Fruit fly (Drosophila melanogaster): ENCODE results near the gene CG17597.
A peak's percentile ranks its signal among the peaks of the same experiment; 100 is the strongest.

The CG17597 gene

DNA sequence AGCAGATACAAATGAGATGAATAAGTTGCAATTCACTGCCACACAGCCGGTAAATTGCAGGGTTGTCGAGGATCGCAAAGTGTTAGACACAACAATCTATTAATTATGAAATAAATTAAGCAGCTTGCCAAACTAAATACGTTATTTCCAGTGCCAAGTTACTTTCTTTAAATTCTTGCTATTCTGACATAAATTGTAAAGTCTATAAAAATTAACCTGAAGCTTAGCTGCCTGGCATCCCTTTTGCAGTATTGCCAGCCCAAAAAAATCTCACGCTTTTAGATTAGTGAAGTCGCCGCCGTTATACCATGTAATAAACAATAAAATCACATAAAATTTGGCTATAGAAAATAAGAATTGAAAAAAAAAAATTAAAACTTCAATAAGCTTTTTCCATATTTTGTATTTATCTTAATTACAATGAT is 26.7 kb upstream of the CG17597 start (continued):
- peak; percentile 81 for TF ChIP-seq CG10267 (tag; optimal IDR thresholded peaks at IDR 0.05)
- peak; percentile 69 for TF ChIP-seq CG12104 (GFP tag; optimal IDR thresholded peaks at IDR 0.05)
- TF ChIP-seq jigr1 (GFP tag; IDR thresholded peaks at IDR 0.05): peak; percentile 55; the same call in 2 of the 3 replicates
- peak; percentile 76 for TF ChIP-seq gro (GFP tag; optimal IDR thresholded peaks at IDR 0.05)
- no peak for TF ChIP-seq nau (GFP tag; optimal IDR thresholded peaks at IDR 0.05)
- TF ChIP-seq hth (optimal IDR thresholded peaks at IDR 0.05): no peak
- peak; percentile 87 for TF ChIP-seq Atf-2 (GFP tag; optimal IDR thresholded peaks at IDR 0.05)
- TF ChIP-seq pita (GFP tag; optimal IDR thresholded peaks at IDR 0.05): no peak
- peak; percentile 87 to 93 for TF ChIP-seq chif (GFP tag; optimal IDR thresholded peaks at IDR 0.05)
- TF ChIP-seq Drgx (GFP tag; IDR thresholded peaks at IDR 0.05): peak; percentile 96
- TF ChIP-seq NC2α (GFP tag; optimal IDR thresholded peaks at IDR 0.05): peak; percentile 75
- TF ChIP-seq z (GFP tag; IDR thresholded peaks at IDR 0.05): 0 out of 3 replicates have a peak, but pooled peaks have one; percentile 35
- peak; percentile 95 for TF ChIP-seq CG6813 (GFP tag; optimal IDR thresholded peaks at IDR 0.05)
- TF ChIP-seq CG8359 (GFP tag; optimal IDR thresholded peaks at IDR 0.05; ENCODE audit: borderline replicate concordance): peak; percentile 68
- TF ChIP-seq CG31224 (GFP tag; IDR thresholded peaks at IDR 0.05): peak; percentile 84
- peak; percentile 97 for TF ChIP-seq Med (GFP tag)
- TF ChIP-seq tgo (GFP tag; IDR thresholded peaks at IDR 0.05): peak; percentile 82; the same call in 2 of the 3 replicates
- TF ChIP-seq HLH3B (GFP tag; IDR thresholded peaks at IDR 0.05): peak; percentile 87
- TF ChIP-seq CG10543 (GFP tag; optimal IDR thresholded peaks at IDR 0.05): peak; percentile 89
- TF ChIP-seq slp2 (GFP tag; optimal IDR thresholded peaks at IDR 0.05): peak; percentile 75
- TF ChIP-seq Hmr (GFP tag; optimal IDR thresholded peaks at IDR 0.05): peak; percentile 92
- TF ChIP-seq CG13894 (tag; optimal IDR thresholded peaks at IDR 0.05): peak; percentile 87
- TF ChIP-seq CG30020 (tag; optimal IDR thresholded peaks at IDR 0.05): peak; percentile 52
- TF ChIP-seq crc (GFP tag; optimal IDR thresholded peaks at IDR 0.05): peak; percentile 85
- TF ChIP-seq CG11504 (tag; optimal IDR thresholded peaks at IDR 0.05): peak; percentile 93
- peak; percentile 75 for TF ChIP-seq Hmx (GFP tag; optimal IDR thresholded peaks at IDR 0.05)
- TF ChIP-seq HmgZ (tag; optimal IDR thresholded peaks at IDR 0.05): peak; percentile 94
- peak; percentile 88 for TF ChIP-seq Fer2 (tag; optimal IDR thresholded peaks at IDR 0.05)
- peak; percentile 83 for TF ChIP-seq cato (GFP tag; optimal IDR thresholded peaks at IDR 0.05; ENCODE audit: borderline replicate concordance)
- peak; percentile 92 for TF ChIP-seq B-H2 (GFP tag; optimal IDR thresholded peaks at IDR 0.05)
- no peak for TF ChIP-seq Sin3A (optimal IDR thresholded peaks at IDR 0.05)
- peak; percentile 91 for TF ChIP-seq CG10209 (GFP tag; optimal IDR thresholded peaks at IDR 0.05)
- peak; percentile 90 for TF ChIP-seq CG17361 (GFP tag; IDR thresholded peaks at IDR 0.05)
- TF ChIP-seq Rx (GFP tag; IDR thresholded peaks at IDR 0.05): peak; percentile 86
- TF ChIP-seq CG2678 (tag; optimal IDR thresholded peaks at IDR 0.05): peak; percentile 95
- peak; percentile 77 for TF ChIP-seq dm (GFP tag; optimal IDR thresholded peaks at IDR 0.05)
- TF ChIP-seq fru (optimal IDR thresholded peaks at IDR 0.05): no peak
- TF ChIP-seq MESR4 (GFP tag; optimal IDR thresholded peaks at IDR 0.05): peak; percentile 32
- peak; percentile 71 for TF ChIP-seq CG10274 (GFP tag; optimal IDR thresholded peaks at IDR 0.05)
- peak; percentile 93 for TF ChIP-seq oc (tag; optimal IDR thresholded peaks at IDR 0.05)
- TF ChIP-seq HLH4C (GFP tag; IDR thresholded peaks at IDR 0.05; ENCODE audit: partially characterized antibody): no peak; the same call in 2 of the 3 replicates
- peak; percentile 87 for TF ChIP-seq twi (tag; optimal IDR thresholded peaks at IDR 0.05)
- TF ChIP-seq hkb (optimal IDR thresholded peaks at IDR 0.05): no peak
- peak; percentile 92 for TF ChIP-seq hkb (GFP tag; IDR thresholded peaks at IDR 0.05)
- no peak for TF ChIP-seq Dip2 (GFP tag; IDR thresholded peaks at IDR 0.05)
- TF ChIP-seq Dref (GFP tag; IDR thresholded peaks at IDR 0.05): no peak
- peak; percentile 47 for TF ChIP-seq CG4854 (GFP tag; optimal IDR thresholded peaks at IDR 0.05)
- peak; percentile 87 for TF ChIP-seq CG12219 (GFP tag; optimal IDR thresholded peaks at IDR 0.05)
- peak; percentile 87 for TF ChIP-seq nerfin-1 (tag; optimal IDR thresholded peaks at IDR 0.05)
- TF ChIP-seq CG9215 (GFP tag; IDR thresholded peaks at IDR 0.05): peak; percentile 99
- TF ChIP-seq CG12236 (GFP tag; optimal IDR thresholded peaks at IDR 0.05): peak; percentile 74
- peak; percentile 81 for TF ChIP-seq Atf3 (GFP tag; optimal IDR thresholded peaks at IDR 0.05)

Data from whole organism, embryonic.